Worm (Caenorhabditis elegans) whole organism, early embryonic: Measurements from ENCODE around the gene fbxa-210.

Experiments
- B0310.2 ChIP-seq: sonication (generic microtip); optimal IDR thresholded peaks from 2 replicates; lab custom pipeline; 2016; ENCODE audit warnings: mild to moderate bottlenecking, missing genetic modification characterization, missing compliant biosample characterization
- F13C5.2 ChIP-seq: sonication (generic microtip); optimal IDR thresholded peaks from 2 replicates; lab custom pipeline; 2017; ENCODE audit warnings: mild to moderate bottlenecking, missing genetic modification characterization, inconsistent platforms, missing compliant biosample characterization
- aly-1 ChIP-seq: sonication (generic microtip); optimal IDR thresholded peaks from 2 replicates; lab custom pipeline; 2016; ENCODE audit warnings: missing genetic modification characterization, missing compliant biosample characterization
- ama-1 ChIP-seq: fragments of 150-350 bp; optimal IDR thresholded peaks from 2 replicates; lab custom pipeline; 2014
- ceh-13 ChIP-seq: fragments of 200-800 bp; sonication (Bioruptor generic); optimal IDR thresholded peaks from 2 replicates; lab custom pipeline; 2018; ENCODE audit warnings: mild to moderate bottlenecking, missing genetic modification characterization, missing compliant biosample characterization
- ceh-36 ChIP-seq: sonication (generic microtip); optimal IDR thresholded peaks from 2 replicates; lab custom pipeline; 2016; ENCODE audit warnings: missing genetic modification characterization, inconsistent platforms, missing compliant biosample characterization
- ets-7 ChIP-seq: sonication (generic microtip); optimal IDR thresholded peaks from 2 replicates; lab custom pipeline; 2016; ENCODE audit warnings: missing genotype, missing genetic modification characterization, missing compliant biosample characterization
- flt-1 ChIP-seq: fragments of 200-800 bp; sonication (Bioruptor generic); IDR thresholded peaks from 2 replicates; pipeline ENCODE4 v1.3.6; 2022; ENCODE audit warnings: missing genetic modification characterization, missing compliant biosample characterization
- hmbx-1 ChIP-seq: sonication (generic microtip); optimal IDR thresholded peaks from 2 replicates; lab custom pipeline; 2016; ENCODE audit warnings: mild to moderate bottlenecking, missing genetic modification characterization, missing compliant biosample characterization
- hmg-4 ChIP-seq: fragments of 200-800 bp; sonication (Bioruptor generic); optimal IDR thresholded peaks from 2 replicates; lab custom pipeline; 2018; ENCODE audit warnings: mild to moderate bottlenecking, missing genetic modification characterization, missing compliant biosample characterization
- hnd-1 ChIP-seq: sonication (generic microtip); optimal IDR thresholded peaks from 2 replicates; lab custom pipeline; 2016; ENCODE audit warnings: missing genetic modification characterization, missing compliant biosample characterization
- pes-1 ChIP-seq: fragments of 200-800 bp; sonication (Bioruptor generic); IDR thresholded peaks from 2 replicates; pipeline ENCODE4 v1.3.6; 2022; ENCODE audit warnings: missing genetic modification reagents, missing genetic modification characterization, missing compliant biosample characterization
- scrt-1 ChIP-seq: fragments of 200-800 bp; sonication (Bioruptor generic); IDR thresholded peaks from 2 replicates; pipeline ENCODE4 v1.3.6; 2022; ENCODE audit warnings: missing genetic modification characterization, missing compliant biosample characterization
- sea-1 ChIP-seq: fragments of 200-800 bp; sonication (Bioruptor generic); conservative IDR thresholded peaks from 2 replicates; pipeline ENCODE4 v1.3.6; 2022; ENCODE audit warnings: missing genetic modification characterization, missing compliant biosample characterization
- tbx-11 ChIP-seq: fragments of 200-800 bp; sonication (Bioruptor generic); IDR thresholded peaks from 2 replicates; pipeline ENCODE4 v1.3.6; 2022; ENCODE audit warnings: missing genetic modification characterization, missing compliant biosample characterization
- tbx-37 ChIP-seq: fragments of 200-800 bp; sonication (Bioruptor generic); conservative IDR thresholded peaks from 2 replicates; pipeline ENCODE4 v1.3.6; 2022; ENCODE audit warnings: missing genetic modification reagents, missing genetic modification characterization, missing compliant biosample characterization
- tra-4 ChIP-seq: sonication (generic microtip); optimal IDR thresholded peaks from 2 replicates; lab custom pipeline; 2017; ENCODE audit warnings: missing genetic modification characterization, missing compliant biosample characterization

fbxa-210 gene

DNA sequence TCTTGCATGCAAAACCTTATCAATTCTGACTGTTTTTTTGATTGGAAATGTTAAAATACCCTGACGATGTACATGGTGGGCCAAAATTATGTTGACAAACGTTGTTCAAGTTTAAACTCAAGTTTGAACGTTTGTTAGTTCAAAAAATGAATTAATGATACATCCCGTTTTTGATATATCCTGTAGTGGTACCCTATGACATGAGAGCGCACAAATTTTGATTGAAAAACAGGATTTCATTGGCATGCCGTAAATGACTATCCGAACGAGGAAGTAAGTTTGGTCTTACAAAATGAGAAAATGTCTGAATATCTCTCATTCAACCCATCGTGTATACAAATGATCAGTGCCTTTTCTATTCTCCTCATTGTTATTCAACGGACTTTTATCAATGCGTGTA lies 16.0 kb downstream of the fbxa-210 start, which contains the start of gene Y37H2A.11:
Y37H2A.11 (plus strand) TSS at position 301 of the 400 bp plus-strand sequence.
- TF ChIP-seq sea-1 (no peak), tbx-37 (GFP tag; lab: Robert Waterston, UW) (no peak), ets-7 (tag; lab: Kevin White, UChicago) (no peak), tra-4 (tag; lab: Kevin White, UChicago) (no peak), ama-1 (no peak), ceh-36 (tag; lab: Kevin White, UChicago) (no peak)

DNA sequence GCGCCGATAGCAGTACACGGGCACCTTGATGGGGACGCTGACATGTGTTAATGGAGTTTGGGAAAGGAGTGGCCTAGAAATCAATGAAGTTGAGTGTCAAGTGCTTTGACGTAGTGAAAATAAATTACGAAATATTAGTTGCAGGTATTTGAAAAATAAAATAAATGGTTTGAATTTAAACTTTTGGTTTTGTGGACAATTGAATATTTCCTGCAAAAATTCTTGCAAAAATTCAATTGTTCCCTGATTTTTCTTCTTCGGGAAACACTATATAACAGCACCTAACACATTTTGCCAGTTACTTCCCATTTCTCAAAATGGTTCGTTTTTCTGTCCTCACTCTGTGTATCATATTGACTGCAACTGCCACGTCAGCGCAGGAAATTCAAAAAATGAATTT lies 17.4 kb downstream of the fbxa-210 start, which contains the start of gene Y37H2A.13:
Y37H2A.13 (plus strand) TSS at position 301 of the 400 bp plus-strand sequence.
- no peak for TF ChIP-seq ceh-13
- no peak for TF ChIP-seq ceh-36 (tag; lab: Kevin White, UChicago)
- no peak for TF ChIP-seq hmg-4 (GFP tag; lab: Kevin White, UChicago)
- TF ChIP-seq flt-1 (GFP tag; lab: Robert Waterston, UW), result no peak
- no peak for TF ChIP-seq B0310.2 (tag; lab: Kevin White, UChicago)
- TF ChIP-seq tra-4 (tag; lab: Kevin White, UChicago), result no peak
- no peak for TF ChIP-seq ama-1
- no peak for TF ChIP-seq F13C5.2

DNA sequence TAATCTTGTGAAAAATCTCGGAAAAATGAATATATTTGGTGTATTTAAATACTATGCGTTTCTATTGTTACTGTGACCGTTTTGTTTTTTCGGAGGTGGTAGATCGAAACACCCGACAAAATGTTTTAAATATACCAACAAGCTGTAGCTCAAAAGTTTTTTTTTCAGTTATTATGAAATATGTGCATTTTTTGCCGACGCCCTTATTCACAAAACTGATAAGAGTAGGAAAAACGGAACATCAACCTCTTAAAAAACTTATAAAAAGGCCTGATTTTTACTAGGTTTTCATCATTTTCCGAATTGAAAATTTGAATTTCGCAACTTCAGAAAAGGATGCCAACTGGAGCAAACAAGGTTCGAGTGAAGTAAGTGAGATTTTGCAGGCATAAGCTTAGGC lies 18.3 kb downstream of the fbxa-210 start, which contains the start of gene Y37H2A.14:
Y37H2A.14 (plus strand) TSS at position 301 of the 400 bp plus-strand sequence.
- TF ChIP-seq tbx-11 (GFP tag; lab: Robert Waterston, UW) (no peak), hnd-1 (no peak), ama-1 (no peak), ceh-36 (tag; lab: Kevin White, UChicago) (no peak), hmg-4 (GFP tag; lab: Kevin White, UChicago) (no peak), tra-4 (tag; lab: Kevin White, UChicago) (no peak), flt-1 (GFP tag; lab: Robert Waterston, UW) (no peak), hmbx-1 (tag; lab: Kevin White, UChicago) (no peak), B0310.2 (tag; lab: Kevin White, UChicago) (no peak), pes-1 (GFP tag; lab: Robert Waterston, UW) (no peak), ets-7 (tag; lab: Kevin White, UChicago) (no peak), aly-1 (tag; lab: Kevin White, UChicago) (no peak), ceh-13 (no peak), scrt-1 (GFP tag; lab: Robert Waterston, UW) (no peak), sea-1 (no peak)

DNA sequence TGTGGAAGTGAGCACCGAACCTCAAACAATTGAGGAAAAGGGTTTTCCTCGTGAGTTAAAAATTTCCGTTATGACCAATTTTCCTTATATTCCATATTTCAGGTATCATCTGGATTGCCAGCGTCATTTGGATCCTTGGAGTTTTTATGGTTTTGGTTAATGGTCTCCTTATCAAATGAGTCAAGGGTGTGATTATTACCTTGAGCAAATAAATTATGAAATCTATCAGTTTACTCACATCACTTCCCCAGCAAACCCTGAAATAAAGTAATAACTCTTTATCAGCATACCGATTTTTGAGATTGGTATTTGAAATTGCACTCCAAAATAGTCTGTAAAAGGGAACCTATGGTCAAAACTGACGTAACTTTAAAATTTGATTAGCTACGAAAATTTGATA lies 19.3 kb downstream of the fbxa-210 start:
- TF ChIP-seq ama-1 (no peak), B0310.2 (tag; lab: Kevin White, UChicago) (no peak), ceh-36 (tag; lab: Kevin White, UChicago) (no peak), aly-1 (tag; lab: Kevin White, UChicago) (no peak), hnd-1 (no peak), hmg-4 (GFP tag; lab: Kevin White, UChicago) (no peak), tbx-37 (GFP tag; lab: Robert Waterston, UW) (no peak), ceh-13 (no peak), tra-4 (tag; lab: Kevin White, UChicago) (no peak), F13C5.2 (no peak), hmbx-1 (tag; lab: Kevin White, UChicago) (no peak), flt-1 (GFP tag; lab: Robert Waterston, UW) (no peak), pes-1 (GFP tag; lab: Robert Waterston, UW) (no peak)

DNA sequence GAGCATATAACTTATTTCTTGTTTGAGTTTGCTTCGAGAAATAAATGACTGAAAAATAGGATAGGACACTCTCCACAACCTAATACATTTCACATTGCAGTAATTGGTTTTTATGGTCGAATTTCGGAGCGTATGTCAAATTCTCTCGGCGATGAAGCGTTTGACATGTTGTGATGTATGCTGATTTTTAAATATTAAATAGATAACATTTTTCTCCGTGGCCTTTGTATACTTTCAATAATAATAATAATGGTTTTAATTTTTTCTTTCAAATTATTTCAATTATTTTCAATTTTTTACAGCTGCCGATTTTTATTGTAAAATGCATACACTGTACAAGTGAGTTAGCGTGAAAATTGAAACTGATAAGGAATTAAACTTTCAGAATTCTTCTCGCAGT lies 20.9 kb downstream of the fbxa-210 start, which contains the start of gene C14A6.3:
C14A6.3 (plus strand) TSS at position 301 of the 400 bp plus-strand sequence.
- TF ChIP-seq tbx-11 (GFP tag; lab: Robert Waterston, UW), result no peak
- TF ChIP-seq hnd-1, result no peak
- TF ChIP-seq pes-1 (GFP tag; lab: Robert Waterston, UW), result no peak
- TF ChIP-seq ceh-13, result no peak
- TF ChIP-seq hmbx-1 (tag; lab: Kevin White, UChicago), result no peak
- TF ChIP-seq tra-4 (tag; lab: Kevin White, UChicago), result no peak
- no peak for TF ChIP-seq ceh-36 (tag; lab: Kevin White, UChicago)
- TF ChIP-seq ama-1, result no peak
- TF ChIP-seq F13C5.2, result no peak
- no peak for TF ChIP-seq flt-1 (GFP tag; lab: Robert Waterston, UW)
- TF ChIP-seq tbx-37 (GFP tag; lab: Robert Waterston, UW), result no peak
- TF ChIP-seq scrt-1 (GFP tag; lab: Robert Waterston, UW), result no peak
- TF ChIP-seq ets-7 (tag; lab: Kevin White, UChicago), result no peak
- no peak for TF ChIP-seq aly-1 (tag; lab: Kevin White, UChicago)

DNA sequence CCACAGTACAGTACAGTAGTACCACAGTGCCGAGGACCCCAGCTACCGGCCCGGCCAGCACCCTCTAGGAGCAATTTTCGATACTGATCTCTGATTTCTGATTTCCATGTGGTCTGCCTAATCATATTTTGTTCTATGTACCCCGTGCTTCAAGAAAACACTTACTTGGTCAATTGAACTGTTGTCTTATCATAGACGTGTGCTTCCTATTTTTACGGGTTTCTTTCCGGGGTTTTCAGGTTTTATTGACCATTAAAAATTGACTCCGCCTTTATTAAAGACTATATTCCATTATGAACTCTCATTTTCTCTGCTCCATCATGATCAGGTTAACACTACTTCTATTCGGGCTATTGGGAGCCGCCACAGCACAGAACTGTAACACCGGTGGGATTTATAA lies 32.5 kb downstream of the fbxa-210 start, which contains the start of gene clec-48:
clec-48 (plus strand) TSS at position 320 of the 400 bp plus-strand sequence.
- TF ChIP-seq B0310.2 (tag; lab: Kevin White, UChicago) (no peak), aly-1 (tag; lab: Kevin White, UChicago) (no peak), tra-4 (tag; lab: Kevin White, UChicago) (no peak), hmbx-1 (tag; lab: Kevin White, UChicago) (no peak), tbx-37 (GFP tag; lab: Robert Waterston, UW) (no peak), ama-1 (no peak), hmg-4 (GFP tag; lab: Kevin White, UChicago) (no peak), flt-1 (GFP tag; lab: Robert Waterston, UW) (no peak), F13C5.2 (no peak), sea-1 (no peak), ceh-13 (no peak), ets-7 (tag; lab: Kevin White, UChicago) (no peak), ceh-36 (tag; lab: Kevin White, UChicago) (no peak), pes-1 (GFP tag; lab: Robert Waterston, UW) (no peak), hnd-1 (no peak), tbx-11 (GFP tag; lab: Robert Waterston, UW) (no peak), scrt-1 (GFP tag; lab: Robert Waterston, UW) (no peak)

DNA sequence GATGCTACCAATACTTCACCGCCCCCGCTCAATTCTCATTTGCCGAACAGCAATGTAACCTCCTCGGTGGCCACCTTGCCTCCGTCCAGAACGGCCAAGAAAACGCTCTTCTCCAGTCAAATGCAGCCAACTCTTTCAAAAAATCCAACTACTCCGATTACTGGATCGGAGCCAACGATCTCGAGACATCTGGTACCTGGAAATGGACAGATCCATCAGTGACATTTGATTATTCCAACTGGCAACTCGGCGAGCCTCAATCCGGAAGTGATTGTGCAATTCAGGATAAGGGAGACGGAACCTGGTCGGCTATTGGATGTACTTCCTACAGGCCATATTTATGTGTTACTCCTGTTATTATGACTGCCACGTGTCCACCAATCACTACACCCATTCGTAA lies 33.0 kb downstream of the fbxa-210 start:
- TF ChIP-seq ama-1 (no peak), tbx-11 (GFP tag; lab: Robert Waterston, UW) (no peak), pes-1 (GFP tag; lab: Robert Waterston, UW) (no peak), B0310.2 (tag; lab: Kevin White, UChicago) (no peak)
